Fruit fly (Drosophila melanogaster): ENCODE data around the gene Eig71Eb.

The Eig71Eb gene

DNA sequence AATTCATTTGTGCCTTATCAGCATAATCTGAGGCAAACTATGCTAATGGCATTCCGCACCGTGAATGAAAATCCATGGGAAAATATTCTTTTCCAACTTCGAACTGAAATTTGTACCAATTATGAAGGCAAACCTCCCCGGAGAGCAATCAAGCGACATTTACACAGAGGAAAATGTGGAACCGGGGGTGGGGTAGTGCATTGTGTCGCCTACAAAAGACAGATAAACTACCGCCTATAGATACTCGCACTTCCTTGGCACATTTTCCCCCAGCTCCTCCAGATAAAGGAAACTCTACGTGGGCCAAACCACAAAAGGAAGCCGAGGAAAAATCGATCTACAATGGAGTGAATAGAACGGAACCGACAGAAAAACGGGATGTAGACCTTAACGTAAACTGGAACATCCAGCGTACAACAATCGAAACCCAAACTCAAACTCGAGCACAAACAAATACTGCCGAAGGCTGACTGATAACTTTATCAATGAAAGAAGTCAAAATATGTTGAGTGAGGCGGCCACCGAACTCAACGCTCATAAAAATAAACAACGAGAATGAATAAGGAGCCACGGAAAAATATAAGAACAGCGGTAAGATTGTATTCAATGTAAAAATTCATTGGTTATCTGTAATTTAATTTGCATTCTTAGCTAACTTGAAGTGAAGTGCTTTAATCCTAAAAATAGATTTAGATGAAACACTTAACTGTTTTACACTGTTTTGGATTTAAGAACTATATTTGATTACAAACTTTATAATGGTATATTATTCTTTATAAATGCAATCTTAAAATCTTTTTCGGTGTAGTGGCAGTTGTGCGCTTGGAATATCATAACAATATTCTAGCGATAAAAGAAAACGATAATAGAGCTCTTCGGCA, 41.2 kb downstream of the Eig71Eb start (continued):
- TF ChIP-seq gfzf (GFP tag; optimal IDR thresholded peaks at IDR 0.05) (no peak), yki (optimal IDR thresholded peaks at IDR 0.05) (no peak), sens-2 (GFP tag; IDR thresholded peaks at IDR 0.05) (no peak), CG15269 (tag; optimal IDR thresholded peaks at IDR 0.05) (peak; percentile 20), grn (GFP tag; optimal IDR thresholded peaks at IDR 0.05) (no peak), pfk (GFP tag; optimal IDR thresholded peaks at IDR 0.05) (no peak), lmd (GFP tag; IDR thresholded peaks at IDR 0.05) (no peak), NfI (GFP tag; optimal IDR thresholded peaks at IDR 0.05) (no peak), CG6791 (GFP tag; IDR thresholded peaks at IDR 0.05; ENCODE audit: partially characterized antibody) (no peak), CG2202 (tag; optimal IDR thresholded peaks at IDR 0.05) (no peak), pho (GFP tag; optimal IDR thresholded peaks at IDR 0.05) (no peak), D19B (GFP tag; optimal IDR thresholded peaks at IDR 0.05) (no peak), CG2116 (GFP tag; optimal IDR thresholded peaks at IDR 0.05) (no peak), Drgx (GFP tag; IDR thresholded peaks at IDR 0.05) (no peak), CG16779 (GFP tag; IDR thresholded peaks at IDR 0.05) (no peak), usp (GFP tag; optimal IDR thresholded peaks at IDR 0.05) (no peak), C15 (GFP tag; IDR thresholded peaks at IDR 0.05) (no peak), CG12155 (GFP tag; optimal IDR thresholded peaks at IDR 0.05) (no peak), chn (GFP tag; optimal IDR thresholded peaks at IDR 0.05) (no peak), CG16815 (GFP tag; optimal IDR thresholded peaks at IDR 0.05) (no peak), CG4360 (GFP tag; IDR thresholded peaks at IDR 0.05) (no peak), CG1603 (tag; optimal IDR thresholded peaks at IDR 0.05) (peak; percentile 56), NFAT (GFP tag; IDR thresholded peaks at IDR 0.05) (no peak), Camta (GFP tag; optimal IDR thresholded peaks at IDR 0.05) (no peak), CG1233 (GFP tag; optimal IDR thresholded peaks at IDR 0.05) (peak; percentile 60), CG5180 (GFP tag; optimal IDR thresholded peaks at IDR 0.05) (no peak), bbx (GFP tag; IDR thresholded peaks at IDR 0.05; ENCODE audit: partially characterized antibody) (no peak), CG12769 (tag; optimal IDR thresholded peaks at IDR 0.05) (no peak), tx (GFP tag; optimal IDR thresholded peaks at IDR 0.05) (no peak), CG3995 (GFP tag; optimal IDR thresholded peaks at IDR 0.05) (no peak), CG9727 (GFP tag; optimal IDR thresholded peaks at IDR 0.05) (peak; percentile 24), NK7.1 (GFP tag; optimal IDR thresholded peaks at IDR 0.05) (peak; percentile 41), CG2199 (GFP tag; IDR thresholded peaks at IDR 0.05) (no peak; the same call in 2 of the 3 replicates), CG14965 (GFP tag; optimal IDR thresholded peaks at IDR 0.05; ENCODE audit: borderline replicate concordance) (no peak), slbo (GFP tag; IDR thresholded peaks at IDR 0.05) (no peak), zen (tag; optimal IDR thresholded peaks at IDR 0.05) (peak; percentile 64), mirr (GFP tag; optimal IDR thresholded peaks at IDR 0.05) (peak; percentile 23), gcm (GFP tag; optimal IDR thresholded peaks at IDR 0.05) (peak; percentile 10), chinmo (GFP tag; IDR thresholded peaks at IDR 0.05; ENCODE audit: partially characterized antibody) (no peak), Dek (tag; optimal IDR thresholded peaks at IDR 0.05) (peak; percentile 3), shn (GFP tag; optimal IDR thresholded peaks at IDR 0.05) (no peak), CG43689 (GFP tag; IDR thresholded peaks at IDR 0.05) (no peak), vvl (GFP tag; IDR thresholded peaks at IDR 0.05) (no peak), wdn (GFP tag; IDR thresholded peaks at IDR 0.05) (0 out of 2 replicates have a peak, but pooled peaks have one; percentile 10), CG10147 (GFP tag; optimal IDR thresholded peaks at IDR 0.05) (no peak), CG17328 (GFP tag; IDR thresholded peaks at IDR 0.05) (no peak), sens (GFP tag) (peak; percentile 88), Rfx (GFP tag; IDR thresholded peaks at IDR 0.05) (no peak; the same call in 1 of the 2 replicates), maf-S (GFP tag; optimal IDR thresholded peaks at IDR 0.05) (no peak), stwl (tag; optimal IDR thresholded peaks at IDR 0.05) (no peak)

Data from whole organism, embryonic.